Fruit fly (Drosophila melanogaster): ENCODE measurements around the gene CG9636.

dm6 chr3R:8243720-8244119 is at the start of gene CG9636, which contains the start of the genes CG18749 and CG33722:
- TF ChIP-seq kay (GFP tag; ENCODE audit: borderline replicate concordance) = peak; percentile 96
- TF ChIP-seq CG7101 (tag; optimal IDR thresholded peaks at IDR 0.05) = peak; percentile 62
- TF ChIP-seq CG14711 (tag; optimal IDR thresholded peaks at IDR 0.05) = peak; percentile 78
- TF ChIP-seq Hr96 (GFP tag; optimal IDR thresholded peaks at IDR 0.05) = peak; percentile 70
- peak; percentile 75 for TF ChIP-seq Mnt (GFP tag; optimal IDR thresholded peaks at IDR 0.05)
- TF ChIP-seq bab1 (GFP tag; optimal IDR thresholded peaks at IDR 0.05) = peak; percentile 78
- TF ChIP-seq Crg-1 (GFP tag; optimal IDR thresholded peaks at IDR 0.05) = peak; percentile 53
- peak; percentile 59 for TF ChIP-seq CG5204 (GFP tag; optimal IDR thresholded peaks at IDR 0.05)
- TF ChIP-seq CG1620 (GFP tag; optimal IDR thresholded peaks at IDR 0.05) = peak; percentile 62

Data from whole organism, adult.